Fruit fly (Drosophila melanogaster) whole organism, embryonic: ENCODE results near the gene CG6847.

ENCODE experiments used
- Abd-B ChIP-seq: fragments of 200-800 bp; sonication (Bioruptor generic); optimal IDR thresholded peaks from 2 replicates; lab custom pipeline; 2018; ENCODE audit warnings: missing biosample characterization, mild to moderate bottlenecking, missing genetic modification characterization, moderate library complexity
- Aef1 ChIP-seq: fragments of 200-800 bp; sonication (Bioruptor generic); IDR thresholded peaks from 3 replicates; pipeline ENCODE4 v1.3.6; 2022; ENCODE audit warnings: missing biosample characterization, missing genetic modification characterization
- Antp ChIP-seq: fragments of 200-800 bp; sonication (Bioruptor generic); optimal IDR thresholded peaks from 3 replicates; lab custom pipeline; 2016; ENCODE audit warnings: missing biosample characterization, missing genetic modification characterization
- BEAF-32 ChIP-seq: fragments of 200-800 bp; sonication (Bioruptor generic); optimal IDR thresholded peaks from 3 replicates; lab custom pipeline; 2017; ENCODE audit warnings: missing biosample characterization, missing genetic modification characterization, mild to moderate bottlenecking, moderate library complexity, missing genetic modification reagents
- CG11456 ChIP-seq: fragments of 200-800 bp; sonication (Bioruptor generic); IDR thresholded peaks from 3 replicates; pipeline ENCODE4 v1.3.6; 2022; ENCODE audit warnings: missing biosample characterization, missing genetic modification characterization
- CG11504 ChIP-seq: fragments of 200-800 bp; sonication (Bioruptor generic); optimal IDR thresholded peaks from 3 replicates; lab custom pipeline; 2019; ENCODE audit warnings: missing biosample characterization, mild to moderate bottlenecking, missing genetic modification characterization, moderate library complexity
- CG12769 ChIP-seq: fragments of 200-800 bp; sonication (Bioruptor generic); optimal IDR thresholded peaks from 2 replicates; lab custom pipeline; 2019; ENCODE audit warnings: missing biosample characterization, mild to moderate bottlenecking, missing genetic modification characterization, moderate library complexity
- CG13424 ChIP-seq: fragments of 200-800 bp; sonication (Bioruptor generic); optimal IDR thresholded peaks from 2 replicates; lab custom pipeline; 2019; ENCODE audit warnings: missing biosample characterization, mild to moderate bottlenecking, missing genetic modification characterization, moderate library complexity
- CG14050 ChIP-seq: fragments of 200-800 bp; sonication (Bioruptor generic); IDR thresholded peaks from 3 replicates; pipeline ENCODE4 v1.3.6; 2022; ENCODE audit warnings: missing biosample characterization, missing genetic modification characterization
- CG14710 ChIP-seq: fragments of 200-800 bp; sonication (Bioruptor generic); optimal IDR thresholded peaks from 3 replicates; lab custom pipeline; 2019; ENCODE audit warnings: missing biosample characterization, mild to moderate bottlenecking, missing genetic modification characterization, moderate library complexity
- CG15514 ChIP-seq: fragments of 200-800 bp; sonication (Bioruptor generic); optimal IDR thresholded peaks from 3 replicates; lab custom pipeline; 2017; ENCODE audit warnings: missing biosample characterization, missing genetic modification characterization, mild to moderate bottlenecking, moderate library complexity, missing genetic modification reagents
- CG1603 ChIP-seq: fragments of 200-800 bp; sonication (Bioruptor generic); optimal IDR thresholded peaks from 2 replicates; lab custom pipeline; 2019; ENCODE audit warnings: missing biosample characterization, mild to moderate bottlenecking, missing genetic modification characterization, moderate library complexity
- CG3281 ChIP-seq: fragments of 200-800 bp; sonication (Bioruptor generic); optimal IDR thresholded peaks from 3 replicates; lab custom pipeline; 2017; ENCODE audit warnings: missing biosample characterization, mild to moderate bottlenecking, missing genetic modification characterization
- CG4360 ChIP-seq: fragments of 200-800 bp; sonication (Bioruptor generic); IDR thresholded peaks from 2 replicates; pipeline ENCODE4 v1.3.6; 2022; ENCODE audit warnings: missing biosample characterization, missing genetic modification characterization
- CG7963 ChIP-seq: fragments of 200-800 bp; sonication (Bioruptor generic); IDR thresholded peaks from 3 replicates; pipeline ENCODE4 v1.3.6; 2022; ENCODE audit warnings: missing biosample characterization, missing genetic modification characterization; ENCODE audit not compliant: partially characterized antibody
- CG8765 ChIP-seq: fragments of 200-800 bp; sonication (Bioruptor generic); IDR thresholded peaks from 2 replicates; pipeline ENCODE4 v1.3.6; 2022; ENCODE audit warnings: missing biosample characterization, missing genetic modification characterization
- CG9797 ChIP-seq: fragments of 200-800 bp; sonication (Bioruptor generic); optimal IDR thresholded peaks from 3 replicates; lab custom pipeline; 2018; ENCODE audit warnings: missing biosample characterization, mild to moderate bottlenecking, missing genetic modification characterization
- CG9817 ChIP-seq: fragments of 200-800 bp; sonication (Bioruptor generic); optimal IDR thresholded peaks from 2 replicates; lab custom pipeline; 2018; ENCODE audit warnings: missing biosample characterization, mild to moderate bottlenecking, missing genetic modification characterization, moderate library complexity
- D19A ChIP-seq: fragments of 200-800 bp; optimal IDR thresholded peaks from 3 replicates; lab custom pipeline; 2019; ENCODE audit warnings: missing biosample characterization, mild to moderate bottlenecking, missing genetic modification characterization, moderate library complexity
- Drgx ChIP-seq: fragments of 200-800 bp; sonication (Bioruptor generic); IDR thresholded peaks from 2 replicates; pipeline ENCODE4 v1.3.6; 2022; ENCODE audit warnings: missing biosample characterization, missing genetic modification characterization
- E2f1 ChIP-seq: fragments of 200-800 bp; sonication (Bioruptor generic); IDR thresholded peaks from 2 replicates; pipeline ENCODE4 v1.3.6; 2022; ENCODE audit warnings: missing biosample characterization, missing genetic modification characterization
- Hand ChIP-seq: fragments of 200-800 bp; sonication (Bioruptor generic); optimal IDR thresholded peaks from 2 replicates; lab custom pipeline; 2017; ENCODE audit warnings: mild to moderate bottlenecking, missing biosample characterization, missing genetic modification reagents, missing genetic modification characterization
- Hey ChIP-seq: fragments of 200-800 bp; sonication (Bioruptor generic); optimal IDR thresholded peaks from 3 replicates; lab custom pipeline; 2018; ENCODE audit warnings: missing biosample characterization, mild to moderate bottlenecking, missing genetic modification characterization
- Hr51 ChIP-seq, 2 experiments: fragments of 200-800 bp; sonication (Bioruptor generic); optimal IDR thresholded peaks; 2 replicates in 1 of 2; 3 replicates in 1 of 2; lab custom pipeline; 2016 to 2018; ENCODE audit warnings: missing biosample characterization in 2 of 2, missing genetic modification characterization in 2 of 2, mild to moderate bottlenecking in 1 of 2, moderate library complexity in 1 of 2
- Mad ChIP-seq: fragments of 200-800 bp; sonication (Bioruptor generic); optimal IDR thresholded peaks from 2 replicates; lab custom pipeline; 2016; ENCODE audit warnings: missing biosample characterization, missing genetic modification characterization
- NFAT ChIP-seq: fragments of 200-800 bp; sonication (Bioruptor generic); IDR thresholded peaks from 2 replicates; pipeline ENCODE4 v1.3.6; 2022; ENCODE audit warnings: missing biosample characterization, missing genetic modification characterization
- PHDP ChIP-seq: fragments of 200-800 bp; sonication (Bioruptor generic); optimal IDR thresholded peaks from 3 replicates; lab custom pipeline; 2018; ENCODE audit warnings: missing biosample characterization, mild to moderate bottlenecking, missing genetic modification characterization, moderate library complexity
- ac ChIP-seq: fragments of 200-800 bp; sonication (Bioruptor generic); optimal IDR thresholded peaks from 3 replicates; lab custom pipeline; 2017; ENCODE audit warnings: missing biosample characterization, mild to moderate bottlenecking, missing genetic modification characterization
- amos ChIP-seq: fragments of 200-800 bp; sonication (Bioruptor generic); IDR thresholded peaks from 2 replicates; pipeline ENCODE4 v1.3.6; 2022; ENCODE audit warnings: missing biosample characterization, missing genetic modification characterization; ENCODE audit not compliant: partially characterized antibody
- ap ChIP-seq: fragments of 200-800 bp; sonication (Bioruptor generic); IDR thresholded peaks from 2 replicates; pipeline ENCODE4 v1.3.6; 2022; ENCODE audit warnings: missing biosample characterization, missing genetic modification characterization
- ato ChIP-seq: fragments of 200-800 bp; sonication (Bioruptor generic); IDR thresholded peaks from 2 replicates; pipeline ENCODE4 v1.3.6; 2022; ENCODE audit warnings: missing biosample characterization, missing genetic modification characterization; ENCODE audit not compliant: partially characterized antibody
- br ChIP-seq: fragments of >200 bp; optimal IDR thresholded peaks from 2 replicates; lab custom pipeline; 2017
- bsh ChIP-seq, 2 experiments: fragments of 200-800 bp; sonication (Bioruptor generic); optimal IDR thresholded peaks; 2 replicates each; lab custom pipeline; 2017 to 2018; ENCODE audit warnings: mild to moderate bottlenecking in 2 of 2, missing biosample characterization in 2 of 2, missing genetic modification characterization in 2 of 2, moderate library complexity in 1 of 2
- gem ChIP-seq: fragments of 200-800 bp; sonication (Bioruptor generic); optimal IDR thresholded peaks from 2 replicates; lab custom pipeline; 2019; ENCODE audit warnings: missing biosample characterization, mild to moderate bottlenecking, missing genetic modification characterization, moderate library complexity
- gro ChIP-seq: fragments of 200-800 bp; sonication (Bioruptor generic); optimal IDR thresholded peaks from 2 replicates; lab custom pipeline; 2016; ENCODE audit warnings: missing biosample characterization, missing genetic modification characterization
- inv ChIP-seq: fragments of 200-800 bp; sonication (Bioruptor generic); IDR thresholded peaks from 2 replicates; pipeline ENCODE4 v1.3.6; 2022; ENCODE audit warnings: missing biosample characterization, missing genetic modification characterization; ENCODE audit not compliant: partially characterized antibody
- jumu ChIP-seq: fragments of 200-800 bp; sonication (Bioruptor generic); optimal IDR thresholded peaks from 3 replicates; lab custom pipeline; 2016; ENCODE audit warnings: missing biosample characterization, missing genetic modification characterization
- knrl ChIP-seq: fragments of 200-800 bp; sonication (Bioruptor generic); IDR thresholded peaks from 3 replicates; pipeline ENCODE4 v1.3.6; 2022; ENCODE audit warnings: missing biosample characterization, missing genetic modification characterization; ENCODE audit not compliant: partially characterized antibody
- lbe ChIP-seq: fragments of 200-800 bp; sonication (Bioruptor generic); optimal IDR thresholded peaks from 2 replicates; lab custom pipeline; 2016; ENCODE audit warnings: missing biosample characterization, mild to moderate bottlenecking, missing genetic modification characterization
- mirr ChIP-seq: fragments of 200-800 bp; sonication (Bioruptor generic); optimal IDR thresholded peaks from 3 replicates; lab custom pipeline; 2018; ENCODE audit warnings: missing biosample characterization, mild to moderate bottlenecking, missing genetic modification characterization
- nom ChIP-seq: fragments of 200-800 bp; sonication (Bioruptor generic); optimal IDR thresholded peaks from 2 replicates; lab custom pipeline; 2017; ENCODE audit warnings: missing biosample characterization, missing genetic modification characterization, mild to moderate bottlenecking, moderate library complexity, missing genetic modification reagents
- odd ChIP-seq: fragments of 200-800 bp; sonication (Bioruptor generic); optimal IDR thresholded peaks from 2 replicates; lab custom pipeline; 2017; ENCODE audit warnings: missing biosample characterization, mild to moderate bottlenecking, missing genetic modification characterization
- row ChIP-seq: fragments of 200-800 bp; sonication (Bioruptor generic); IDR thresholded peaks from 3 replicates; pipeline ENCODE4 v1.3.6; 2022; ENCODE audit warnings: missing biosample characterization, missing genetic modification characterization
- tio ChIP-seq: fragments of 200-800 bp; sonication (Bioruptor generic); optimal IDR thresholded peaks from 2 replicates; lab custom pipeline; 2017; ENCODE audit warnings: missing biosample characterization, missing genetic modification characterization, inconsistent platforms
- trh ChIP-seq: fragments of 200-800 bp; sonication (Bioruptor generic); optimal IDR thresholded peaks from 2 replicates; lab custom pipeline; 2016; ENCODE audit warnings: missing biosample characterization, missing genetic modification characterization
- usp ChIP-seq: fragments of >200 bp; optimal IDR thresholded peaks from 2 replicates; lab custom pipeline; 2017; ENCODE audit warnings: missing biosample characterization, missing genetic modification characterization
- vvl ChIP-seq: fragments of 200-800 bp; sonication (Bioruptor generic); IDR thresholded peaks from 2 replicates; pipeline ENCODE4 v1.3.6; 2022; ENCODE audit warnings: missing biosample characterization, missing genetic modification characterization

The CG6847 gene

dm6 chrX:17879211-17879897 is 31.9 kb upstream of the CG6847 start:
- TF ChIP-seq gro (GFP tag; lab: Kevin White, UChicago) = no peak
- peak in 1 of 2 experiments; percentile 7 for TF ChIP-seq Hr51 (GFP tag; optimal IDR thresholded peaks at IDR 0.05; lab: Kevin White, UChicago)
- peak; percentile 65 for TF ChIP-seq lbe (GFP tag; lab: Kevin White, UChicago)
- peak in 1 of 2 experiments; percentile 38 for TF ChIP-seq bsh (GFP tag; optimal IDR thresholded peaks at IDR 0.05; lab: Kevin White, UChicago)
- no peak for TF ChIP-seq CG12769 (tag; lab: Kevin White, UChicago)
- no peak for TF ChIP-seq Mad (GFP tag; lab: Kevin White, UChicago)
- peak; percentile 77 for TF ChIP-seq nom
- TF ChIP-seq CG11504 = peak; percentile 3
- TF ChIP-seq BEAF-32 (GFP tag; lab: Kevin White, UChicago) = no peak
- peak; percentile 10 for TF ChIP-seq gem (tag; lab: Kevin White, UChicago)
- peak; percentile 11; the same call in 1 of the 3 replicates for TF ChIP-seq row
- TF ChIP-seq Drgx (GFP tag; lab: Robert Waterston, UW) = peak; percentile 36; the same call in 1 of the 2 replicates
- no peak for TF ChIP-seq E2f1 (GFP tag; lab: Robert Waterston, UW)
- no peak for TF ChIP-seq br (lab: Kevin White, UChicago)

DNA sequence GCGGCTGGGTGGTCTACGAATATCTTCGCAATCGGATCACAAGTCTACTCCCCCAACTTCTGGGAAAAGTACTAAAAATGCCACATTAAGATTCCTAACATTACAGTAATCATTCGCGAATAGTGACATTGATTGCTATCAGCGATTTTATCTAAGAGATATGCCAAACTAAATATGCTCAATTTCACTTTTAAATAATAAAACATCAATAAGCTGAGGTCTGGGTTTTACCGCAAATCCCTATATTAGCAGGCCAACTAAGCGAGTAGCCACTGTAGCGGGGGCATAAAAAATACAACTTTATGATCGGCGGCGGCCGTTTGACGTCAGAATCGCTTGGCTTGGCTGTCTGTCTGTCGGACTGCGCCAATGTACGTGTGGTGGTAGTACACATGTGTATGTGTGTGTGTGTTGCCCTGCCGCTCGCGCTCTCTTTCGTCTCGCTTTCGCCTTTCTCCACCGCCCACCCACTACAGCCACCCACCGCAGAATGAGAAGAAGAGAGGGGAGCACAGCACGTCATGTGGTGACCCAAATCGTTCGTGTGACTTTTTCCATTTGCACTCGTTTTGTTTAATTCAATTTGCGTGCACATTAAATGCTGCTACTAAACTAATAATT is 30.9 kb upstream of the CG6847 start:
- TF ChIP-seq amos (GFP tag; lab: Robert Waterston, UW) (no peak), mirr (GFP tag; lab: Kevin White, UChicago) (peak; percentile 91), usp (GFP tag; lab: Kevin White, UChicago) (no peak), CG14710 (tag; lab: Kevin White, UChicago) (peak; percentile 66), CG15514 (GFP tag; lab: Kevin White, UChicago) (peak; percentile 83), CG4360 (GFP tag; lab: Robert Waterston, UW) (peak; percentile 71; the same call in 1 of the 2 replicates), CG8765 (GFP tag; lab: Robert Waterston, UW) (peak; percentile 83), CG13424 (peak; percentile 91), NFAT (GFP tag; lab: Robert Waterston, UW) (peak; percentile 96), trh (GFP tag; lab: Kevin White, UChicago) (peak; percentile 76), CG9817 (tag; lab: Kevin White, UChicago) (peak; percentile 98), vvl (GFP tag; lab: Robert Waterston, UW) (peak; percentile 98), ap (peak; percentile 90), Antp (peak; percentile 96), odd (GFP tag; lab: Kevin White, UChicago) (peak; percentile 86), inv (GFP tag; lab: Robert Waterston, UW) (no peak), ato (GFP tag; lab: Robert Waterston, UW) (no peak), Hey (tag; lab: Kevin White, UChicago) (peak; percentile 85), D19A (peak; percentile 82), PHDP (tag; lab: Kevin White, UChicago) (peak; percentile 96), jumu (GFP tag; lab: Kevin White, UChicago) (peak; percentile 97), Drgx (GFP tag; lab: Robert Waterston, UW) (peak; percentile 94), Hand (peak; percentile 84), CG3281 (peak; percentile 91), Aef1 (GFP tag; lab: Robert Waterston, UW) (peak; percentile 93), CG7963 (GFP tag; lab: Robert Waterston, UW) (no peak), tio (peak; percentile 92), CG1603 (tag; lab: Kevin White, UChicago) (peak; percentile 96), knrl (no peak), CG9797 (GFP tag; lab: Kevin White, UChicago) (no peak), CG14050 (peak; percentile 92), ac (GFP tag; lab: Kevin White, UChicago) (peak; percentile 63), CG11456 (GFP tag; lab: Robert Waterston, UW) (peak; percentile 98), Abd-B (GFP tag; lab: Kevin White, UChicago) (peak; percentile 99)
